Fruit fly (Drosophila melanogaster) whole organism, pupa: ENCODE data around the gene CG14210.

Experiments used
- CG10348 ChIP-seq: fragments of 200-800 bp; sonication (Bioruptor generic); IDR thresholded peaks from 2 replicates; pipeline ENCODE4 v1.3.6; 2022; ENCODE audit warnings: missing biosample characterization, missing genetic modification characterization
- CG12605 ChIP-seq: fragments of 200-800 bp; sonication (Bioruptor generic); IDR thresholded peaks from 2 replicates; pipeline ENCODE4 v1.3.6; 2022; ENCODE audit warnings: missing biosample characterization, missing genetic modification characterization
- CG13204 ChIP-seq: fragments of 200-800 bp; sonication (Bioruptor generic); optimal IDR thresholded peaks from 2 replicates; lab custom pipeline; 2018; ENCODE audit warnings: missing biosample characterization, mild to moderate bottlenecking, missing genetic modification characterization, moderate library complexity
- CG14655 ChIP-seq: fragments of 200-800 bp; sonication (Bioruptor generic); optimal IDR thresholded peaks from 3 replicates; lab custom pipeline; 2017; ENCODE audit warnings: mild to moderate bottlenecking, missing biosample characterization, missing genetic modification reagents, missing genetic modification characterization
- CG34367 ChIP-seq: fragments of 200-800 bp; sonication (Bioruptor generic); optimal IDR thresholded peaks from 2 replicates; lab custom pipeline; 2018; ENCODE audit warnings: missing biosample characterization, mild to moderate bottlenecking, missing genetic modification characterization
- CG4496 ChIP-seq: fragments of 200-800 bp; sonication (Bioruptor generic); IDR thresholded peaks from 3 replicates; pipeline ENCODE4 v1.3.6; 2022; ENCODE audit warnings: missing biosample characterization, missing genetic modification characterization
- D1 ChIP-seq: fragments of 200-800 bp; sonication (Bioruptor generic); optimal IDR thresholded peaks from 2 replicates; lab custom pipeline; 2018; ENCODE audit warnings: missing biosample characterization, mild to moderate bottlenecking, missing genetic modification characterization, moderate library complexity
- Pif1A ChIP-seq: fragments of 200-800 bp; sonication (Bioruptor generic); optimal IDR thresholded peaks from 3 replicates; lab custom pipeline; 2016; ENCODE audit warnings: missing biosample characterization, missing genetic modification characterization
- gl ChIP-seq: fragments of 200-800 bp; sonication (Bioruptor generic); optimal IDR thresholded peaks from 2 replicates; lab custom pipeline; 2018; ENCODE audit warnings: missing biosample characterization, mild to moderate bottlenecking, missing genetic modification characterization

dm6 chrX:19606971-19607370 is 9.0 kb upstream of the CG14210 start:
- TF ChIP-seq CG4496 (GFP tag; lab: Robert Waterston, UW) (no peak), gl (tag; lab: Kevin White, UChicago) (no peak), Pif1A (GFP tag; lab: Kevin White, UChicago) (no peak), CG34367 (no peak), CG12605 (no peak), CG10348 (GFP tag; lab: Robert Waterston, UW) (no peak), D1 (tag; lab: Kevin White, UChicago) (no peak), CG14655 (GFP tag; lab: Kevin White, UChicago) (no peak), CG13204 (GFP tag; lab: Kevin White, UChicago) (no peak)
